Fruit fly (Drosophila melanogaster): Measurements from ENCODE around the gene CG33695.

Gene CG33695

dm6 chr2L:11328357-11328756 is 50.5 kb downstream of the CG33695 start:
- TF ChIP-seq svp (GFP tag) (peak; percentile 83), dsx (GFP tag; optimal IDR thresholded peaks at IDR 0.05; ENCODE audit: poor library complexity, severe bottlenecking) (no peak), CG8632 (GFP tag; optimal IDR thresholded peaks at IDR 0.05) (peak; percentile 19), CG3032 (tag; optimal IDR thresholded peaks at IDR 0.05) (no peak), topi (GFP tag; optimal IDR thresholded peaks at IDR 0.05) (peak; percentile 61), OdsH (GFP tag; optimal IDR thresholded peaks at IDR 0.05) (peak; percentile 58), CG16779 (tag; optimal IDR thresholded peaks at IDR 0.05) (no peak), Ets21C (GFP tag; optimal IDR thresholded peaks at IDR 0.05) (peak; percentile 40), CG31627 (GFP tag; optimal IDR thresholded peaks at IDR 0.05) (peak; percentile 66), CG11902 (GFP tag; optimal IDR thresholded peaks at IDR 0.05) (no peak), pdm3 (GFP tag; optimal IDR thresholded peaks at IDR 0.05) (peak; percentile 36), CG10669 (GFP tag; optimal IDR thresholded peaks at IDR 0.05) (no peak), CG11762 (GFP tag; optimal IDR thresholded peaks at IDR 0.05; ENCODE audit: insufficient read depth) (no peak), net (GFP tag; optimal IDR thresholded peaks at IDR 0.05) (no peak), Eip93F (GFP tag; optimal IDR thresholded peaks at IDR 0.05) (no peak), salr (GFP tag; optimal IDR thresholded peaks at IDR 0.05) (peak in 1 of 2 experiments; percentile 4), Sox102F (GFP tag; optimal IDR thresholded peaks at IDR 0.05) (peak; percentile 72), CG1621 (tag; optimal IDR thresholded peaks at IDR 0.05) (peak; percentile 12), Blimp-1 (GFP tag; optimal IDR thresholded peaks at IDR 0.05) (peak; percentile 7), cyc (GFP tag; optimal IDR thresholded peaks at IDR 0.05) (peak; percentile 64), CG6854 (GFP tag; optimal IDR thresholded peaks at IDR 0.05) (no peak), Gug (GFP tag; IDR thresholded peaks at IDR 0.05) (peak; percentile 21; the same call in 1 of the 2 replicates), Hr38 (GFP tag; optimal IDR thresholded peaks at IDR 0.05) (no peak), Lpt (GFP tag; optimal IDR thresholded peaks at IDR 0.05) (peak; percentile 24), Hr4 (GFP tag; optimal IDR thresholded peaks at IDR 0.05) (peak; percentile 37), fd85E (GFP tag; optimal IDR thresholded peaks at IDR 0.05) (no peak), acj6 (GFP tag; optimal IDR thresholded peaks at IDR 0.05) (peak; percentile 47), CG8119 (GFP tag; IDR thresholded peaks at IDR 0.05) (peak; percentile 59; the same call in 2 of the 3 replicates), lz (GFP tag; optimal IDR thresholded peaks at IDR 0.05) (peak; percentile 61), CG32006 (GFP tag; optimal IDR thresholded peaks at IDR 0.05) (peak; percentile 56), vri (GFP tag; optimal IDR thresholded peaks at IDR 0.05) (peak; percentile 51), Sox14 (GFP tag; optimal IDR thresholded peaks at IDR 0.05) (peak; percentile 45), CG8319 (GFP tag; optimal IDR thresholded peaks at IDR 0.05) (no peak), achi (GFP tag; optimal IDR thresholded peaks at IDR 0.05) (peak; percentile 53), dac (GFP tag; optimal IDR thresholded peaks at IDR 0.05) (no peak), Smox (GFP tag; optimal IDR thresholded peaks at IDR 0.05) (peak; percentile 59), Eip78C (GFP tag) (peak; percentile 77), fd59A (GFP tag; optimal IDR thresholded peaks at IDR 0.05) (no peak), CG6276 (GFP tag; optimal IDR thresholded peaks at IDR 0.05) (no peak), Hr39 (GFP tag; optimal IDR thresholded peaks at IDR 0.05) (peak; percentile 72), CG4318 (GFP tag; optimal IDR thresholded peaks at IDR 0.05) (no peak), CG15336 (GFP tag; IDR thresholded peaks at IDR 0.05) (peak; percentile 46; the same call in 1 of the 2 replicates), CG10631 (GFP tag; optimal IDR thresholded peaks at IDR 0.05) (peak; percentile 46), CG6163 (GFP tag; IDR thresholded peaks at IDR 0.05) (peak; percentile 66; the same call in 2 of the 3 replicates), CG34406 (GFP tag; optimal IDR thresholded peaks at IDR 0.05) (peak; percentile 44), CG6808 (GFP tag; optimal IDR thresholded peaks at IDR 0.05) (no peak), Sox15 (GFP tag; optimal IDR thresholded peaks at IDR 0.05) (no peak), ss (GFP tag; optimal IDR thresholded peaks at IDR 0.05) (no peak), CG7368 (GFP tag; optimal IDR thresholded peaks at IDR 0.05) (no peak), eg (GFP tag; IDR thresholded peaks at IDR 0.05) (peak; percentile 64; the same call in 2 of the 3 replicates), Ets96B (tag; optimal IDR thresholded peaks at IDR 0.05) (peak; percentile 18), CG3919 (GFP tag; optimal IDR thresholded peaks at IDR 0.05) (peak; percentile 30)

All from whole organism, prepupa.